Fruit fly (Drosophila melanogaster): Measurements from ENCODE around the gene CG4213.

CG4213 gene

DNA sequence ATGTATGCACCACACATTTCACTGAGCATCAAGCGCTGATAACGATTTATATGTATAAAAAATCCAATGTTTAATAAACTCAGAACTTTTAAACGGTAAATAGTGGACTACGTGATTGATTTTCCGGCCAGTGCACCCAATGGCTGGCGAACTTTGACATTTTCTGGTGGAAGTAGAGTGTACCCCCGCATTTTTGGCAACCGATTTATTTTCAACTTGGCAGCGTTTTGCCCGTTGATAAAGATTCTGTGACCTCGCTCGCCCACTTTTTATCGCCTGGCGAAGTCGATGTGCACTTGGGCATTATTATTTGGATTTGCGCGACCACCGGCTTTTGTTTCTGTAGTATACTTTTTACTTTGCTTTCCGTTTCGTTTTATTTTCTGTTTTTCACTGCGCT is 11.9 kb upstream of the CG4213 start:
- TF ChIP-seq CG5204 (GFP tag; optimal IDR thresholded peaks at IDR 0.05) (no peak), CG7045 (GFP tag; optimal IDR thresholded peaks at IDR 0.05) (no peak)

DNA sequence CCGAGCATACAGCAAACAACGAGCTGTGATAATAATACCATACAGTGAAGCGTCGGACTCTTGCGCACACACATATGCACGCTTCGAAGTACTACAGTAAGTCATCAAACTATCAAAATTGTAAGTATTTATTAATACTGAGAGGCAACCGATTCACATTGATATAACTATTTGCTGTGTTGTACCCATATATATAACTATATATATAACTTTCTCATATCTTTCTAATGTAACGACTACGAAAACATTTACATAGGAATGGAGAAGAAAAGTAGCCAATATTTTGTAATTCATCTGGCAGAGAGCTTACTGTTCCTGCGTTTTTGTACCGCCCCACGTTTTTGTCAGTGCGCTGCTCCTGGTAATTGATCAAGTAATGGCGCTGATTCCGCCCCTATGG is 10.9 kb upstream of the CG4213 start:
- TF ChIP-seq CG1620 (GFP tag; optimal IDR thresholded peaks at IDR 0.05) (no peak), CG7045 (GFP tag; optimal IDR thresholded peaks at IDR 0.05) (peak; percentile 16), cic (GFP tag; optimal IDR thresholded peaks at IDR 0.05) (no peak), CG7101 (tag; optimal IDR thresholded peaks at IDR 0.05) (peak; percentile 27), CG14711 (tag; optimal IDR thresholded peaks at IDR 0.05) (peak; percentile 18)

DNA sequence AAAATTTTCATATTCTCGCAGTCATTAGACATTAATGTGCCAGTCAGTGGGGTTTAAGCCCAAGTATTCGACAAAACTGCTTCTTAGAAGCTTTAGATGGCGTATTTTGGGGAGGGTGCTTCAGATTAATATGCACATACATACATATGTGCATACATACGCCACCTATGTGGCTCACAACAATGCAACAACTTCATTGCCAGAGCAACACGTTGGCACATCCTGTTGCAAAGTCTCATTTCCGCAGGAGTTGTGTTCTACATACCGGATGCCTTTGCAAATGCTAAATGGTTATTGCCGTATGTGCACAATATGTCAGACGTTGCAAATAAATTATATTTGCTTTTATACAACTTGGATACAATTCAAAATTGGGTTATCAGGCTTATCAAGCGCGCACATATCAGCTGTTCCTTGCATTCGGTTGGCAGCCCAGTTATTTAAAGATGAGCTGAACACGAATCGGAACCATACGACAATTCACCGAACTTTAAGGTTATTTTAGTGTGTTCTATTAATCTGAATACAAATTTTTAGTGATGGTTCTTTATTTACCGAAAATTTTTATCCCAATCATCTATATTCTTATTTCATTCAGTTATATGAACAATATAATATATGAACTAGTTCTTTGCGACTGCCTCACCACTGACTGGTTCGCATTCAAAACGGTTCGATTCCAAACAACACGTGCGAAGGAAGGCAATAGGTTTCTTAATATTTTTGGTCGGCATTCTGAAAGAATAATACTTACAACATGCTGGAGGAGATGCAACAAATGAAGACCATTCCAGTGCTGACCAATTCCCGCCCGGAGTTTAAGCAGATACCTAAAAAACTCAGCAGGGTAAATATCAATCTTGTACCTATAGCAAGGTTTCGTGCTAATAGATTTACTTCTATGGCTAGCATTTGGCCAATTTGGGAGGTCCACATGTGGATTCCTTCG is 1.9 kb upstream of the CG4213 start, which contains the start of gene Polr1B:
TSS of gene Polr1B (plus strand) at position 659 of the 949 bp plus-strand sequence.
- no peak for TF ChIP-seq Crg-1 (GFP tag; optimal IDR thresholded peaks at IDR 0.05)
- no peak for TF ChIP-seq CG1620 (GFP tag; optimal IDR thresholded peaks at IDR 0.05)
- peak; percentile 28 for TF ChIP-seq CG5204 (GFP tag; optimal IDR thresholded peaks at IDR 0.05)
- no peak for TF ChIP-seq Hr96 (GFP tag; optimal IDR thresholded peaks at IDR 0.05)
- TF ChIP-seq Mnt (GFP tag; optimal IDR thresholded peaks at IDR 0.05): peak; percentile 96
- no peak for TF ChIP-seq ovo (GFP tag; optimal IDR thresholded peaks at IDR 0.05)
- peak; percentile 29 for TF ChIP-seq CG14711 (tag; optimal IDR thresholded peaks at IDR 0.05)
- no peak for TF ChIP-seq Clk (GFP tag; optimal IDR thresholded peaks at IDR 0.05)
- no peak for TF ChIP-seq CG33017 (tag; optimal IDR thresholded peaks at IDR 0.05)
- no peak for TF ChIP-seq CG12768 (GFP tag; optimal IDR thresholded peaks at IDR 0.05)
- no peak for TF ChIP-seq CG7101 (tag; optimal IDR thresholded peaks at IDR 0.05)
- TF ChIP-seq cic (GFP tag; optimal IDR thresholded peaks at IDR 0.05): no peak
- no peak for TF ChIP-seq pad (GFP tag; optimal IDR thresholded peaks at IDR 0.05)
- no peak for TF ChIP-seq CG7045 (GFP tag; optimal IDR thresholded peaks at IDR 0.05)
- TF ChIP-seq toe (GFP tag; optimal IDR thresholded peaks at IDR 0.05): no peak
- peak; percentile 33 for TF ChIP-seq CG11617 (GFP tag; optimal IDR thresholded peaks at IDR 0.05)
- TF ChIP-seq tj (GFP tag; optimal IDR thresholded peaks at IDR 0.05): no peak
- no peak for TF ChIP-seq cnc (optimal IDR thresholded peaks at IDR 0.05)
- TF ChIP-seq bab1 (GFP tag; optimal IDR thresholded peaks at IDR 0.05): peak; percentile 51
- no peak for TF ChIP-seq kay (GFP tag; ENCODE audit: borderline replicate concordance)

DNA sequence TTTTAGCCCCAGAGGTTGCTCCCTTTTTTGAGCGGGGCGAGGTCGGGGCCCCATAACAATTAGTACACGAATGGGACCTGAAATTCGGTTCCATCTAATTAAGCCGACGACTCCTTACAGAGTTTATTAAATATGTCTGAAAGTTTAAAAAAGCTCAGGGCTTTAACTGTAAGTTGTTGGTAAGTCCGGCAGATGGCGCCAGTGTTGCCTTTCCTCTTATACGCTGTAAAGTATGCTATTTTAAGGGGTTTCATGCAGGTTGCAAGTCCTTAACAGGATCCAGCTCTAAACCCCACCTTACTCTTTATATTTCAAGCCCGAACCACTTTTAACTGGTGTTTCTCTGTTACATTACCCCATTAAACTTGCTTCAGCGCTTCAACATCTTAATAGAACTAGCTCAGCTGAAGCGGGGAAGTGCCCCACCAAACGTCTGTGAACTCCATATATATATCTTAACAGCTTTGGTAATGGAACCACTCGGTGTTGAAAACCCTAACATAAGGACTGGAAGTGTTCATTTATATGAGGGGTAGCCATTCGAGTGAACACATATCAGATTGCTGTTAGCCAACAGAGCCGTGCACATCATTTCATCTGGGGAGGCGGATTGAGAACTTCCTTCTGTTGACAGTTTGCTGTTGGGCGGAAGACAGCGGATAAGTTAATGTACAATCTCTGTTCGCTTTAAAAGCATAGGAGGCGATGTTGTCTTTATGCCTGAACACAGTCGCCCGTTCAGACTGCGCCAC is 6.5 kb downstream of the CG4213 start:
- peak; percentile 91 for TF ChIP-seq pad (GFP tag; optimal IDR thresholded peaks at IDR 0.05)
- TF ChIP-seq toe (GFP tag; optimal IDR thresholded peaks at IDR 0.05): no peak
- no peak for TF ChIP-seq ovo (GFP tag; optimal IDR thresholded peaks at IDR 0.05)
- no peak for TF ChIP-seq bab1 (GFP tag; optimal IDR thresholded peaks at IDR 0.05)
- TF ChIP-seq Clk (GFP tag; optimal IDR thresholded peaks at IDR 0.05): no peak

DNA sequence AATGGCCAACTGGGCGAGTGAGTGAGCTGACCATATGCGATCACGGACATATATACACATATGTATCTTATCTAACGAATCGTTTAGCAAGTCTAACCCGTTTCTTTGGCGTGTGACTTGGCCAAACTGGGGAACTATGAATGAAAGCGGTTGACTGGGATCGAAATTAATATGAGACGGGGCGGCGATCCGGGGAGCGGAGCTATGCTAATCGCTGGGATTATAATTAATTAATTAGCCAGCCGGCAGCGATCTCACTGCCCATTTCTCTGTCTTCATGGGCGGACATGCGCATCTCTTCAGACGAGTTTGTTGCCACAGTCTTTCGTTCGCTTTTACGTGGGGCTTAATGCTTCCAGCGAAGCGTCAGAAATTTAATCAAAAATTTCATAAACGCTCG is 9.5 kb downstream of the CG4213 start:
- TF ChIP-seq CG7101 (tag; optimal IDR thresholded peaks at IDR 0.05) (no peak), CG12768 (GFP tag; optimal IDR thresholded peaks at IDR 0.05) (no peak), Crg-1 (GFP tag; optimal IDR thresholded peaks at IDR 0.05) (no peak), CG33017 (tag; optimal IDR thresholded peaks at IDR 0.05) (no peak), CG1620 (GFP tag; optimal IDR thresholded peaks at IDR 0.05) (no peak), CG5204 (GFP tag; optimal IDR thresholded peaks at IDR 0.05) (no peak), pad (GFP tag; optimal IDR thresholded peaks at IDR 0.05) (no peak), bab1 (GFP tag; optimal IDR thresholded peaks at IDR 0.05) (no peak), cic (GFP tag; optimal IDR thresholded peaks at IDR 0.05) (no peak), CG14711 (tag; optimal IDR thresholded peaks at IDR 0.05) (no peak), CG7045 (GFP tag; optimal IDR thresholded peaks at IDR 0.05) (no peak), ovo (GFP tag; optimal IDR thresholded peaks at IDR 0.05) (no peak), Hr96 (GFP tag; optimal IDR thresholded peaks at IDR 0.05) (no peak), CG11617 (GFP tag; optimal IDR thresholded peaks at IDR 0.05) (no peak), cnc (optimal IDR thresholded peaks at IDR 0.05) (no peak), kay (GFP tag; ENCODE audit: borderline replicate concordance) (no peak), toe (GFP tag; optimal IDR thresholded peaks at IDR 0.05) (no peak)

DNA sequence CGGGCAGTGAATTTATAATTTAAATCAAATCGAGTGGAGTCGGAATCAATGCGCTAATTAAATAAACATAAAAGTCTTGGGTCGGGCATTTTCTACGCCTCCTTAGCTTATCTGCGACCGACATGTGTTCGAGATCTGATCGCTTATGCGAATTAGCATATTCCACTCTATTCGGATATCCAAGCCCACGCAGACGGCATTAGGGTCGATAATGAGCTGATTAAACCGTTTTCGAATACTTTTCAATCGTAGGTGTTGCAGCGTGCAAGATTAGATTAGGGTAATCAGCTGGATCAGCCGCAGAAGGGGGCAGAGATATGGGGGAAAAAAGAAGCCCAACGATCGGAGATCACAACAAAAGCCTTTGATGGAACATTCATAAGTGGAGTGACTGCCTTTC is 11.5 kb downstream of the CG4213 start:
- no peak for TF ChIP-seq kay (GFP tag; ENCODE audit: borderline replicate concordance)
- no peak for TF ChIP-seq CG5204 (GFP tag; optimal IDR thresholded peaks at IDR 0.05)
- TF ChIP-seq Hr96 (GFP tag; optimal IDR thresholded peaks at IDR 0.05): no peak
- no peak for TF ChIP-seq pad (GFP tag; optimal IDR thresholded peaks at IDR 0.05)
- no peak for TF ChIP-seq bab1 (GFP tag; optimal IDR thresholded peaks at IDR 0.05)
- no peak for TF ChIP-seq cnc (optimal IDR thresholded peaks at IDR 0.05)
- no peak for TF ChIP-seq ovo (GFP tag; optimal IDR thresholded peaks at IDR 0.05)
- no peak for TF ChIP-seq CG11617 (GFP tag; optimal IDR thresholded peaks at IDR 0.05)
- no peak for TF ChIP-seq Clk (GFP tag; optimal IDR thresholded peaks at IDR 0.05)
- no peak for TF ChIP-seq toe (GFP tag; optimal IDR thresholded peaks at IDR 0.05)
